Worm (Caenorhabditis elegans) whole organism, L4 larva: ENCODE data around the gene T09F3.4.

ENCODE experiments used
- D1046.2 ChIP-seq: fragments of 200-800 bp; sonication (Bioruptor generic); IDR thresholded peaks from 2 replicates; pipeline ENCODE4 v1.3.6; 2022; ENCODE audit warnings: missing genetic modification characterization, missing compliant biosample characterization
- R02D3.7 ChIP-seq: fragments of 150-350 bp; sonication (generic microtip); optimal IDR thresholded peaks from 3 replicates; lab custom pipeline; 2014; ENCODE audit warnings: missing biosample characterization, missing genetic modification characterization
- ceh-62 ChIP-seq: sonication (generic microtip); optimal IDR thresholded peaks from 2 replicates; lab custom pipeline; 2017; ENCODE audit warnings: missing biosample characterization, missing genetic modification characterization
- ceh-82 ChIP-seq: sonication (generic microtip); optimal IDR thresholded peaks from 2 replicates; lab custom pipeline; 2017; ENCODE audit warnings: missing biosample characterization, missing genetic modification characterization
- daf-8 ChIP-seq: fragments of 200-800 bp; sonication (Bioruptor generic); IDR thresholded peaks from 2 replicates; pipeline ENCODE4 v1.3.6; 2022; ENCODE audit warnings: missing genetic modification characterization, missing compliant biosample characterization
- fos-1 ChIP-seq: fragments of 150-350 bp; optimal IDR thresholded peaks from 2 replicates; lab custom pipeline; 2014; ENCODE audit warnings: missing biosample characterization, missing genetic modification characterization
- lsy-2 ChIP-seq, 2 experiments: fragments of 150-350 bp in 1 of 2; sonication (generic microtip) in 1 of 2; optimal IDR thresholded peaks; 2 replicates each; lab custom pipeline; 2014 to 2017; ENCODE audit warnings: missing biosample characterization in 2 of 2, missing genetic modification characterization in 2 of 2
- nhr-11 ChIP-seq: fragments of 150-350 bp; optimal IDR thresholded peaks from 2 replicates; lab custom pipeline; 2014; ENCODE audit warnings: missing biosample characterization, missing genetic modification characterization
- nhr-77 ChIP-seq: fragments of 150-350 bp; optimal IDR thresholded peaks from 2 replicates; lab custom pipeline; 2014; ENCODE audit warnings: missing biosample characterization, missing genetic modification characterization
- pha-4 ChIP-seq, 2 experiments: fragments of 150-350 bp in 1 of 2; fragments of 200-800 bp in 1 of 2; sonication (Bioruptor generic) in 1 of 2; IDR thresholded peaks in 1 of 2; optimal IDR thresholded peaks in 1 of 2; 2 replicates each; pipeline versions ENCODE4 v1.3.6 to Lab custom; 2014 to 2022; ENCODE audit warnings: missing genetic modification characterization in 2 of 2, missing genetic modification reagents in 2 of 2, missing biosample characterization in 1 of 2, missing compliant biosample characterization in 1 of 2
- skn-1 ChIP-seq: fragments of 150-350 bp; optimal IDR thresholded peaks from 2 replicates; lab custom pipeline; 2014; ENCODE audit warnings: missing biosample characterization, missing genetic modification characterization
- unc-39 ChIP-seq: sonication (generic microtip); optimal IDR thresholded peaks from 2 replicates; lab custom pipeline; 2017; ENCODE audit warnings: missing biosample characterization, missing genetic modification characterization
- unc-62 ChIP-seq, 3 experiments: fragments of 150-350 bp in 1 of 3; sonication (generic microtip); optimal IDR thresholded peaks in 2 of 3; peaks in 1 of 3; 1 replicate in 1 of 3; 2 replicates in 2 of 3; lab custom pipeline; 2014 to 2017; ENCODE audit warnings: missing biosample characterization in 3 of 3, missing genetic modification characterization in 3 of 3, missing genetic modification reagents in 3 of 3, missing genotype in 1 of 3

ce11 chrII:10389776-10390175 is 5.7 kb upstream of the T09F3.4 start:
- TF ChIP-seq D1046.2 (GFP tag; lab: Robert Waterston, UW) (no peak), R02D3.7 (tag; lab: Kevin White, UChicago) (no peak), ceh-82 (tag; lab: Kevin White, UChicago) (no peak), pha-4 (GFP tag; IDR thresholded peaks at IDR 0.05; lab: Robert Waterston, UW) (peak; percentile 24; the same call in 1 of the 2 replicates), pha-4 (tag; optimal IDR thresholded peaks at IDR 0.05; lab: Kevin White, UChicago) (peak; percentile 15), nhr-77 (peak; percentile 75), ceh-62 (tag; lab: Kevin White, UChicago) (no peak), lsy-2 (tag; optimal IDR thresholded peaks at IDR 0.05; lab: Kevin White, UChicago) (peak in 1 of 2 experiments; percentile 48), unc-62 (GFP tag; optimal IDR thresholded peaks at IDR 0.05 in 1 of 2; lab: Kevin White, UChicago) (no peak), unc-62 (tag; optimal IDR thresholded peaks at IDR 0.05; lab: Kevin White, UChicago) (no peak), skn-1 (tag; lab: Kevin White, UChicago) (no peak), unc-39 (tag; lab: Kevin White, UChicago) (no peak), nhr-11 (no peak), daf-8 (no peak), fos-1 (tag; lab: Kevin White, UChicago) (no peak)
